Worm (Caenorhabditis elegans) whole organism, midembryonic: ENCODE data around the gene trap-4.

Experiments used
- T22C8.4 ChIP-seq: fragments of 200-800 bp; sonication (Bioruptor generic); IDR thresholded peaks from 2 replicates; pipeline ENCODE4 v1.3.6; 2022; ENCODE audit warnings: missing genetic modification characterization, missing compliant biosample characterization
- tab-1 ChIP-seq: fragments of 200-800 bp; sonication (Bioruptor generic); IDR thresholded peaks from 2 replicates; pipeline ENCODE4 v1.3.6; 2022; ENCODE audit warnings: missing genetic modification characterization, missing compliant biosample characterization

ce11 chrIII:11936668-11937276 lies 16.2 kb downstream of the trap-4 start:
- no peak for TF ChIP-seq tab-1 (GFP tag; lab: Robert Waterston, UW)
- no peak for TF ChIP-seq T22C8.4 (GFP tag; lab: Robert Waterston, UW)
